Fruit fly (Drosophila melanogaster): ENCODE results near the gene CG43630.
"Not testable (repeated sequence)": the region's sequence is repeated elsewhere in the genome, so short reads cannot be mapped to it uniquely, and the experiment has no call there.

The CG43630 gene

DNA sequence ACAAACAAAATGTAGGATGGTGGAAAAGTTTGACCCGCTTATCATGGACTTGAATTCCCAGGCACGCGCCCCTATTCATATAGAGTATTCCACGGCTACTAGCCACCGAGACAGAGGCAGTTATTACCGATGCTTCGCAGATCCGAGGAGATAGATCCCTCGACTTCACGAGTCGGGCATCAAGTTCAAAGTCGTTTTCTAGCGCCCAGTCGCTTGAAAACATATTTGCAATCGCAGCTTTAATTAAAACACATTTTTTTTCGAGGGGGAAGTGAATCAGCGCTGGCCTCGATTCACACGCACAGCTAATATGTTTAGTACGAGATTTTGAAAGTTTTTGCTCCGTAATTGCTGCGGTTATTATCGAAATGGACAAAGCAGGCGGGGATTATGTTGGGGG lies 39.2 kb upstream of the CG43630 start:
- TF ChIP-seq Pif1A (GFP tag; optimal IDR thresholded peaks at IDR 0.05) (no peak), CG4496 (GFP tag; IDR thresholded peaks at IDR 0.05) (0 out of 3 replicates have a peak, but pooled peaks have one; percentile 13)

DNA sequence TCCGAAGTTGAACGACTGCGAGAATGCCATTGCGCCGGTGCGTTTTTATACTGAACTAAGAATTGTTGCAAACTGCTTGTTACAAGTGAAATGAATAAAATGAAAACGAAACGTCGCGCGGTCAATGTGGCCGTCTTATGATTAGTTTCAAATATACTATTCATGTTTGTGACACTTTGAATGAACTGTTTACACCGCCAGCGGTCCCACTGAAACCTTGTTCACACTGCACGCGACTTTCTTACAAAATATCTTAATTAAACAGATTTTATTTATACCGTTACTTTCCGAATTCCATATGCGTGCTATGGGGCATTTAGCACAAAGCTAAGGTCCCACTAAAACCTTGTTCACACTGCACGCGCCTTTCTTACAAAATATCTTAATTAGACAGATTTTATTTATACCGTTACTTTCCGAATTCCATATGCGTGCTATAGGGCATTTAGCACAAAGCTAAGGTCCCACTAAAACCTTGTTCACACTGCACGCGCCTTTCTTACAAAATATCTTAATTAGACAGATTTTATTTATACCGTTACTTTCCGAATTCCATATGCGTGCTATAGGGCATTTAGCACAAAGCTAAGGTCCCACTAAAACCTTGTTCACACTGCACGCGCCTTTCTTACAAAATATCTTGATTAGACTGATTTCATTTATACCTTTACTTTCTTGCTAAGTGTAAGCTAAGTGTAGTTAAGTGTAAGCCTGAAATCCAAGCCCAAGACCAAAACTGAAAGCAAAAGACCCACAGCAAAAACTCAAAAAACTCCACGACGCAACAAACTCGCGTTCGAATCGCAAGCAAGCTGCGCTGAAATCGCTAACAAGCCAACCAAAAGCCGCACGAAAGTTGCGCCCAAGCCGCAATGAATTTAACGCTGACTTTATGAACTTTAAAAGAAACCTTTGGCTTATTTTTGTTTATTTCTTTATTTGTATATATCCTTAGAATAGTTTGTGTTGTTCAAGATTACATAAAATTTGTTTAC lies 36.4 kb upstream of the CG43630 start, which contains the start of gene PolQ:
Gene PolQ, minus strand, starts transcription at position 122 of the 995 bp plus-strand sequence.
- not testable (repeated sequence) for TF ChIP-seq Pif1B (GFP tag; optimal IDR thresholded peaks at IDR 0.05); fd96Ca (GFP tag; IDR thresholded peaks at IDR 0.05); CG8159 (tag; optimal IDR thresholded peaks at IDR 0.05)

DNA sequence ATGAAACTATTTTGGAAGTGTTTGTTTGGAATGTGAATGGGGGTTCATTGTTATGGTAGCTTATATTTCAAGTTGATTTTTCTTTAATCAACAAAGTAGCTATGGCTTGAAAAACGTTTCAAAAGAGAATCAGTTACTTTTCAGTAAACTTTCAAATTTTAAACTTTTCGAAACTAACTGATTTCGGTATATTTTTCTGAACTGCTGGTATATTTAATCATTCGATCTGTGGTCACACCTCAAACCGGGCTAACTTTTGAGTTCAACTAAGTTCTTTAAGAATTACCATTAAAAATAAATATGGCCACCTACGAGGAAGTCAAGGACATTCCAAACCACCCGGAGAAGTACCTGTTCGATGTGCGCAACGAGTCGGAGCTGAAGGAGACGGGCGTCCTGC lies 28.8 kb upstream of the CG43630 start, which contains the start of gene CG12279:
Gene CG12279, plus strand, starts transcription at position 234 of the 400 bp plus-strand sequence.
- TF ChIP-seq EcR (GFP tag; optimal IDR thresholded peaks at IDR 0.05) (no peak), rn (GFP tag; IDR thresholded peaks at IDR 0.05) (no peak), CG9948 (tag; optimal IDR thresholded peaks at IDR 0.05) (no peak), gl (tag; optimal IDR thresholded peaks at IDR 0.05) (no peak), CG8159 (tag; optimal IDR thresholded peaks at IDR 0.05) (no peak), CG15710 (tag; optimal IDR thresholded peaks at IDR 0.05) (no peak), CG17806 (tag; optimal IDR thresholded peaks at IDR 0.05) (no peak), Pif1A (GFP tag; optimal IDR thresholded peaks at IDR 0.05) (no peak), CG12605 (GFP tag; IDR thresholded peaks at IDR 0.05) (no peak), CG13204 (GFP tag; optimal IDR thresholded peaks at IDR 0.05) (no peak), D1 (tag; optimal IDR thresholded peaks at IDR 0.05) (no peak), CG34367 (tag; optimal IDR thresholded peaks at IDR 0.05) (no peak), Snoo (tag; optimal IDR thresholded peaks at IDR 0.05) (no peak), CG10348 (GFP tag; IDR thresholded peaks at IDR 0.05) (no peak), Ets98B (GFP tag; IDR thresholded peaks at IDR 0.05) (no peak), CG32121 (GFP tag; IDR thresholded peaks at IDR 0.05) (no peak), fd96Ca (GFP tag; IDR thresholded peaks at IDR 0.05) (no peak), CG4496 (GFP tag; IDR thresholded peaks at IDR 0.05) (no peak), CG8301 (tag; optimal IDR thresholded peaks at IDR 0.05) (no peak), Pif1B (GFP tag; optimal IDR thresholded peaks at IDR 0.05) (no peak)

DNA sequence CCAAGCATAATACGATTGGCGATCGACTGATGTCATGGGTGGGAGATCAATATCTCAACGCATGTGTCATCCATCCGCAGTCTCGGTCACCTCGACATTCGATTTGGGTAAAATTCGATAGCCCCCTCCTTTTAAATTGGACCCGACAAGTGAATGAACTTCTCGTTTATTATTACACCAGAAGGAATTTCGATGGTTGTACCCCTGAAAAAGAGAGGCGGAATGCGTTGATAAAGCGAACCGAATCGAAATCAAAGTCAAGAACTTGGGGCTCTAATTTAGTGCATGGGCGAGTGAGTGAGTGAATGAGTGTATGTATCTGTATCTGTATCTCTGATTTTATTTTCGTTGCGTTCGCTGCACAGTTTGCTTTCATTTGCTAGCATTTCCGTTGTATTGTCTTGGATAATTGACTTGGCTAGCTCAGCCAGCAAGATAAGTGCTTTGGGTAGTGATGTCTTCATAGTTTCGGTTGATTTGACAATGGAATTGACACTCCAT lies 26.0 kb upstream of the CG43630 start:
- TF ChIP-seq EcR (GFP tag; optimal IDR thresholded peaks at IDR 0.05) (no peak), gl (tag; optimal IDR thresholded peaks at IDR 0.05) (no peak), fd96Ca (GFP tag; IDR thresholded peaks at IDR 0.05) (no peak), Ets98B (GFP tag; IDR thresholded peaks at IDR 0.05) (no peak), CG15710 (tag; optimal IDR thresholded peaks at IDR 0.05) (no peak), CG17806 (tag; optimal IDR thresholded peaks at IDR 0.05) (no peak), CG10348 (GFP tag; IDR thresholded peaks at IDR 0.05) (no peak), Snoo (tag; optimal IDR thresholded peaks at IDR 0.05) (no peak), CG4496 (GFP tag; IDR thresholded peaks at IDR 0.05) (no peak), CG34367 (tag; optimal IDR thresholded peaks at IDR 0.05) (no peak), Pif1A (GFP tag; optimal IDR thresholded peaks at IDR 0.05) (no peak), rn (GFP tag; IDR thresholded peaks at IDR 0.05) (no peak), CG8159 (tag; optimal IDR thresholded peaks at IDR 0.05) (no peak), CG13204 (GFP tag; optimal IDR thresholded peaks at IDR 0.05) (no peak), CG9948 (tag; optimal IDR thresholded peaks at IDR 0.05) (no peak), D1 (tag; optimal IDR thresholded peaks at IDR 0.05) (no peak)

DNA sequence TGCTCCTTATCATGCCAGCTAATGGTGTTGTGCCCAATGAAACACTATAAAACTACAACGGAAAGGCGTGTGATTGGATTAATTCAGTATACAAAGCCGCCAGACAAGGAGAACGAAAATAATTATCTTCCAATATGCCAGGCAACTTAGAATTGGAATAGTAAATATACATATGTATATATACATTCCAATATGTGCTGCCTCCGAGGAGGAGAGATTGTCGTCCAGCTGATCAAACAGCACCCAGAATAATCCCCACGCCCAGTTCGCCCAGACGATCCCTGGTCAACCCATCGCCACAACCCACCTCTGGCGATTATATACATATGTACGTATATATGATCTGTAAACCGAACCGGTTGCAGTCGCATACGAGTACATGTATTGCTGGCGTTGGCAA lies 25.2 kb upstream of the CG43630 start:
- TF ChIP-seq Snoo (tag; optimal IDR thresholded peaks at IDR 0.05) (no peak), CG17806 (tag; optimal IDR thresholded peaks at IDR 0.05) (no peak), D1 (tag; optimal IDR thresholded peaks at IDR 0.05) (no peak), CG12605 (GFP tag; IDR thresholded peaks at IDR 0.05) (no peak), CG13204 (GFP tag; optimal IDR thresholded peaks at IDR 0.05) (no peak), EcR (GFP tag; optimal IDR thresholded peaks at IDR 0.05) (no peak), Pif1B (GFP tag; optimal IDR thresholded peaks at IDR 0.05) (no peak), CG8301 (tag; optimal IDR thresholded peaks at IDR 0.05) (no peak), CG14655 (GFP tag; optimal IDR thresholded peaks at IDR 0.05) (no peak), rn (GFP tag; IDR thresholded peaks at IDR 0.05) (no peak), CG4496 (GFP tag; IDR thresholded peaks at IDR 0.05) (no peak), fd96Ca (GFP tag; IDR thresholded peaks at IDR 0.05) (no peak), CG9948 (tag; optimal IDR thresholded peaks at IDR 0.05) (no peak), CG15710 (tag; optimal IDR thresholded peaks at IDR 0.05) (no peak), CG32121 (GFP tag; IDR thresholded peaks at IDR 0.05) (no peak), CG34367 (tag; optimal IDR thresholded peaks at IDR 0.05) (no peak), gl (tag; optimal IDR thresholded peaks at IDR 0.05) (no peak), CG8159 (tag; optimal IDR thresholded peaks at IDR 0.05) (no peak), Ets98B (GFP tag; IDR thresholded peaks at IDR 0.05) (no peak), Pif1A (GFP tag; optimal IDR thresholded peaks at IDR 0.05) (no peak)

DNA sequence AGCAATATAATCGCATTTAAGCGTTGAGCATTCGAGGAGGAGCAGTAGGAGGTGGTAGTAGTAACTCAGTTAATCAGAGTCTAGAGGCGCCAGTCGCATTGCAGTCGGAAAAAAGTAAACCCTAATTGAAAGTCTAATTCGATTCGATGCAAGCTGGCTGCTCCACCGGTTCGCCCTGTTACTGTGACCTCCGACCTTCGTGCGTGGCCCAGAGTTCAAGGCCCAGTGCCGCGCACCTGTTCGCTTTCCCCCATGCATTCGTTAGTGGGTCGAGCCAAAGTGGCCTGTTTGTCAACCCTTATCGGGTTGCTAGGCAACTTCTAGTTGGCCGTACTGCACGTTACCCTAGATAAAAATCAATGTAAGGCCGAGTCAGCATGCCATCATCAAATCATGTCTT lies 24.4 kb upstream of the CG43630 start:
- no peak for TF ChIP-seq fd96Ca (GFP tag; IDR thresholded peaks at IDR 0.05)
- no peak for TF ChIP-seq Pif1A (GFP tag; optimal IDR thresholded peaks at IDR 0.05)
- no peak for TF ChIP-seq CG13204 (GFP tag; optimal IDR thresholded peaks at IDR 0.05)
- no peak for TF ChIP-seq EcR (GFP tag; optimal IDR thresholded peaks at IDR 0.05)
- TF ChIP-seq CG12605 (GFP tag; IDR thresholded peaks at IDR 0.05) = no peak
- no peak for TF ChIP-seq CG10348 (GFP tag; IDR thresholded peaks at IDR 0.05)
- TF ChIP-seq Pif1B (GFP tag; optimal IDR thresholded peaks at IDR 0.05) = no peak
- TF ChIP-seq CG8159 (tag; optimal IDR thresholded peaks at IDR 0.05) = no peak
- TF ChIP-seq CG17806 (tag; optimal IDR thresholded peaks at IDR 0.05) = no peak
- no peak for TF ChIP-seq CG9948 (tag; optimal IDR thresholded peaks at IDR 0.05)
- TF ChIP-seq D1 (tag; optimal IDR thresholded peaks at IDR 0.05) = no peak
- no peak for TF ChIP-seq CG15710 (tag; optimal IDR thresholded peaks at IDR 0.05)
- no peak for TF ChIP-seq CG4496 (GFP tag; IDR thresholded peaks at IDR 0.05)
- no peak for TF ChIP-seq Ets98B (GFP tag; IDR thresholded peaks at IDR 0.05)
- TF ChIP-seq gl (tag; optimal IDR thresholded peaks at IDR 0.05) = no peak
- no peak for TF ChIP-seq rn (GFP tag; IDR thresholded peaks at IDR 0.05)
- no peak for TF ChIP-seq CG8301 (tag; optimal IDR thresholded peaks at IDR 0.05)
- no peak for TF ChIP-seq CG14655 (GFP tag; optimal IDR thresholded peaks at IDR 0.05)

Data from whole organism, pupa.